Fruit fly (Drosophila melanogaster) whole organism, embryonic: ENCODE measurements around the gene CG7370.

Experiments used
- Asciz ChIP-seq: fragments of 200-800 bp; sonication (Bioruptor generic); optimal IDR thresholded peaks from 2 replicates; lab custom pipeline; 2017; ENCODE audit warnings: missing biosample characterization, mild to moderate bottlenecking, missing genetic modification characterization, missing genetic modification reagents
- CG10366 ChIP-seq: fragments of 200-800 bp; sonication (Bioruptor generic); IDR thresholded peaks from 2 replicates; pipeline ENCODE4 v1.3.6; 2022; ENCODE audit warnings: missing biosample characterization, missing genetic modification characterization
- CG11085 ChIP-seq: fragments of 200-800 bp; sonication (Bioruptor generic); IDR thresholded peaks from 2 replicates; pipeline ENCODE4 v1.3.6; 2022; ENCODE audit warnings: missing biosample characterization, missing genetic modification characterization
- CG12299 ChIP-seq: fragments of 200-800 bp; sonication (Bioruptor generic); optimal IDR thresholded peaks from 2 replicates; lab custom pipeline; 2018; ENCODE audit warnings: missing biosample characterization, mild to moderate bottlenecking, missing genetic modification characterization
- CG13894 ChIP-seq: fragments of 200-800 bp; sonication (Bioruptor generic); optimal IDR thresholded peaks from 3 replicates; lab custom pipeline; 2018; ENCODE audit warnings: missing biosample characterization, mild to moderate bottlenecking, missing genetic modification characterization, moderate library complexity
- CG15011 ChIP-seq: fragments of 200-800 bp; sonication (Bioruptor generic); optimal IDR thresholded peaks from 3 replicates; lab custom pipeline; 2018; ENCODE audit warnings: missing biosample characterization, mild to moderate bottlenecking, missing genetic modification characterization
- CG16863 ChIP-seq: fragments of 200-800 bp; sonication (Bioruptor generic); optimal IDR thresholded peaks from 3 replicates; lab custom pipeline; 2016; ENCODE audit warnings: missing biosample characterization, missing genetic modification characterization
- CG17385 ChIP-seq: fragments of 200-800 bp; sonication (Bioruptor generic); optimal IDR thresholded peaks from 3 replicates; lab custom pipeline; 2018; ENCODE audit warnings: missing biosample characterization, mild to moderate bottlenecking, missing genetic modification characterization
- CG18476 ChIP-seq: fragments of 200-800 bp; sonication (Bioruptor generic); optimal IDR thresholded peaks from 2 replicates; lab custom pipeline; 2016; ENCODE audit warnings: missing biosample characterization, mild to moderate bottlenecking, missing genetic modification characterization
- CG31365 ChIP-seq: fragments of 200-800 bp; sonication (Bioruptor generic); optimal IDR thresholded peaks from 2 replicates; lab custom pipeline; 2018; ENCODE audit warnings: missing biosample characterization, mild to moderate bottlenecking, missing genetic modification characterization
- CG3163 ChIP-seq: fragments of 200-800 bp; sonication (Bioruptor generic); optimal IDR thresholded peaks from 3 replicates; lab custom pipeline; 2016; ENCODE audit warnings: missing biosample characterization, missing genetic modification characterization
- CG34376 ChIP-seq: fragments of 200-800 bp; sonication (Bioruptor generic); optimal IDR thresholded peaks from 2 replicates; lab custom pipeline; 2018; ENCODE audit warnings: missing biosample characterization, mild to moderate bottlenecking, missing genetic modification characterization
- CG3847 ChIP-seq: fragments of 200-800 bp; sonication (Bioruptor generic); IDR thresholded peaks from 2 replicates; pipeline ENCODE4 v1.3.6; 2022; ENCODE audit warnings: missing biosample characterization, missing genetic modification characterization
- CG5180 ChIP-seq: fragments of 200-800 bp; sonication (Bioruptor generic); optimal IDR thresholded peaks from 3 replicates; lab custom pipeline; 2017; ENCODE audit warnings: missing biosample characterization, missing genetic modification characterization, mild to moderate bottlenecking, moderate library complexity, missing genetic modification reagents
- CG6765 ChIP-seq: fragments of 200-800 bp; sonication (Bioruptor generic); optimal IDR thresholded peaks from 3 replicates; lab custom pipeline; 2017; ENCODE audit warnings: missing biosample characterization, mild to moderate bottlenecking, missing genetic modification characterization
- CG9932 ChIP-seq: fragments of 200-800 bp; sonication (Bioruptor generic); IDR thresholded peaks from 2 replicates; pipeline ENCODE4 v1.3.6; 2022; ENCODE audit warnings: missing biosample characterization, missing genetic modification characterization
- Hr78 ChIP-seq, 2 experiments: fragments of 200-800 bp in 1 of 2; fragments of >200 bp in 1 of 2; sonication (Bioruptor generic) in 1 of 2; optimal IDR thresholded peaks; 2 replicates each; lab custom pipeline; 2017 to 2019; ENCODE audit warnings: missing biosample characterization in 2 of 2, missing genetic modification characterization in 2 of 2, mild to moderate bottlenecking in 1 of 2, moderate library complexity in 1 of 2
- Hsf ChIP-seq: fragments of 200-800 bp; sonication (Bioruptor generic); optimal IDR thresholded peaks from 3 replicates; lab custom pipeline; 2016; ENCODE audit warnings: missing biosample characterization, missing genetic modification characterization
- Jarid2 ChIP-seq: fragments of 200-800 bp; sonication (Bioruptor generic); optimal IDR thresholded peaks from 3 replicates; lab custom pipeline; 2017; ENCODE audit warnings: mild to moderate bottlenecking, missing biosample characterization, missing genetic modification reagents, missing genetic modification characterization
- Lhr ChIP-seq: fragments of 200-800 bp; sonication (Bioruptor generic); optimal IDR thresholded peaks from 3 replicates; lab custom pipeline; 2017; ENCODE audit warnings: mild to moderate bottlenecking, missing biosample characterization, missing genetic modification reagents, missing genetic modification characterization
- Mad ChIP-seq: fragments of 200-800 bp; sonication (Bioruptor generic); optimal IDR thresholded peaks from 2 replicates; lab custom pipeline; 2016; ENCODE audit warnings: missing biosample characterization, missing genetic modification characterization
- Meics ChIP-seq: fragments of 200-800 bp; sonication (Bioruptor generic); optimal IDR thresholded peaks from 2 replicates; lab custom pipeline; 2017; ENCODE audit warnings: missing biosample characterization, mild to moderate bottlenecking, missing genetic modification characterization
- Mes4 ChIP-seq: fragments of 200-800 bp; sonication (Bioruptor generic); optimal IDR thresholded peaks from 2 replicates; lab custom pipeline; 2016; ENCODE audit warnings: missing biosample characterization, missing genetic modification characterization
- Neu2 ChIP-seq: fragments of 200-800 bp; sonication (Bioruptor generic); optimal IDR thresholded peaks from 3 replicates; lab custom pipeline; 2016; ENCODE audit warnings: missing biosample characterization, missing genetic modification characterization, borderline replicate concordance
- Nf-YA ChIP-seq: fragments of 200-800 bp; sonication (Bioruptor generic); IDR thresholded peaks from 2 replicates; pipeline ENCODE4 v1.3.6; 2022; ENCODE audit warnings: missing biosample characterization, missing genetic modification characterization
- Nf-YB ChIP-seq: fragments of 200-800 bp; sonication (Bioruptor generic); optimal IDR thresholded peaks from 3 replicates; lab custom pipeline; 2019; ENCODE audit warnings: missing biosample characterization, mild to moderate bottlenecking, missing genetic modification characterization, moderate library complexity
- Nf-YC ChIP-seq: fragments of 200-800 bp; optimal IDR thresholded peaks from 3 replicates; lab custom pipeline; 2019; ENCODE audit warnings: missing biosample characterization, mild to moderate bottlenecking, missing genetic modification characterization, moderate library complexity
- Optix ChIP-seq: fragments of 200-800 bp; sonication (Bioruptor generic); IDR thresholded peaks from 3 replicates; pipeline ENCODE4 v1.3.6; 2022; ENCODE audit warnings: missing biosample characterization, missing genetic modification characterization
- Ravus ChIP-seq: fragments of 200-800 bp; sonication (Bioruptor generic); IDR thresholded peaks from 2 replicates; pipeline ENCODE4 v1.3.6; 2022; ENCODE audit warnings: missing biosample characterization, missing genetic modification characterization
- Usf ChIP-seq: fragments of 200-800 bp; sonication (Bioruptor generic); optimal IDR thresholded peaks from 2 replicates; lab custom pipeline; 2017; ENCODE audit warnings: missing genotype, missing biosample characterization, missing genetic modification characterization
- aop ChIP-seq: fragments of 200-800 bp; sonication (Bioruptor generic); IDR thresholded peaks from 2 replicates; pipeline ENCODE4 v1.3.6; 2022; ENCODE audit warnings: missing biosample characterization, missing genetic modification characterization
- cad ChIP-seq: fragments of >200 bp; optimal IDR thresholded peaks from 2 replicates; lab custom pipeline; 2017; ENCODE audit warnings: missing biosample characterization, missing genetic modification characterization
- cg ChIP-seq: fragments of 200-800 bp; sonication (Bioruptor generic); optimal IDR thresholded peaks from 3 replicates; lab custom pipeline; 2019; ENCODE audit warnings: missing biosample characterization, mild to moderate bottlenecking, missing genetic modification characterization, moderate library complexity
- chm ChIP-seq: fragments of 200-800 bp; sonication (Bioruptor generic); IDR thresholded peaks from 2 replicates; pipeline ENCODE4 v1.3.6; 2022; ENCODE audit warnings: missing biosample characterization, missing genetic modification characterization
- ems ChIP-seq: fragments of 200-800 bp; sonication (Bioruptor generic); optimal IDR thresholded peaks from 3 replicates; lab custom pipeline; 2016; ENCODE audit warnings: missing biosample characterization, missing genetic modification characterization
- fru ChIP-seq: fragments of >200 bp; optimal IDR thresholded peaks from 2 replicates; lab custom pipeline; 2017
- gsb-n ChIP-seq: fragments of 200-800 bp; sonication (Bioruptor generic); optimal IDR thresholded peaks from 3 replicates; lab custom pipeline; 2018; ENCODE audit warnings: missing biosample characterization, mild to moderate bottlenecking, missing genetic modification characterization
- hth ChIP-seq: fragments of >200 bp; optimal IDR thresholded peaks from 2 replicates; lab custom pipeline; 2017; ENCODE audit warnings: inconsistent platforms
- ind ChIP-seq: fragments of 200-800 bp; sonication (Bioruptor generic); optimal IDR thresholded peaks from 3 replicates; lab custom pipeline; 2016; ENCODE audit warnings: missing biosample characterization, missing genetic modification characterization
- kni ChIP-seq: fragments of 200-800 bp; sonication (Bioruptor generic); optimal IDR thresholded peaks from 3 replicates; lab custom pipeline; 2017; ENCODE audit warnings: mild to moderate bottlenecking, missing biosample characterization, missing genetic modification reagents, missing genetic modification characterization
- lmd ChIP-seq: fragments of 200-800 bp; sonication (Bioruptor generic); IDR thresholded peaks from 2 replicates; pipeline ENCODE4 v1.3.6; 2022; ENCODE audit warnings: missing biosample characterization, missing genetic modification characterization
- otp ChIP-seq: fragments of 200-800 bp; sonication (Bioruptor generic); IDR thresholded peaks from 3 replicates; pipeline ENCODE4, ENCODE4 v1.3.6; 2022; ENCODE audit warnings: missing biosample characterization, missing genetic modification characterization
- pnt ChIP-seq: fragments of 200-800 bp; sonication (Bioruptor generic); optimal IDR thresholded peaks from 3 replicates; lab custom pipeline; 2016; ENCODE audit warnings: missing biosample characterization, missing genetic modification characterization
- pros ChIP-seq: fragments of 200-800 bp; sonication (Bioruptor generic); optimal IDR thresholded peaks from 3 replicates; lab custom pipeline; 2019; ENCODE audit warnings: missing biosample characterization, mild to moderate bottlenecking, missing genetic modification characterization, moderate library complexity
- ranshi ChIP-seq: fragments of 200-800 bp; sonication (Bioruptor generic); IDR thresholded peaks from 2 replicates; pipeline ENCODE4 v1.3.6; 2022; ENCODE audit warnings: missing biosample characterization, missing genetic modification characterization
- run ChIP-seq: fragments of 200-800 bp; sonication (Bioruptor generic); optimal IDR thresholded peaks from 3 replicates; lab custom pipeline; 2018; ENCODE audit warnings: missing biosample characterization, mild to moderate bottlenecking, missing genetic modification characterization
- schlank ChIP-seq: fragments of 200-800 bp; sonication (Bioruptor generic); optimal IDR thresholded peaks from 2 replicates; lab custom pipeline; 2018; ENCODE audit warnings: missing biosample characterization, mild to moderate bottlenecking, missing genetic modification characterization
- slp2 ChIP-seq: fragments of 200-800 bp; sonication (Bioruptor generic); optimal IDR thresholded peaks from 2 replicates; lab custom pipeline; 2016; ENCODE audit warnings: missing biosample characterization, missing genetic modification characterization
- stc ChIP-seq: fragments of 200-800 bp; sonication (Bioruptor generic); IDR thresholded peaks from 2 replicates; pipeline ENCODE4 v1.3.6; 2022; ENCODE audit warnings: missing biosample characterization, missing genetic modification characterization
- twi ChIP-seq: fragments of 200-800 bp; optimal IDR thresholded peaks from 2 replicates; lab custom pipeline; 2019; ENCODE audit warnings: missing biosample characterization, mild to moderate bottlenecking, missing genetic modification characterization, moderate library complexity
- wek ChIP-seq: fragments of 200-800 bp; sonication (Bioruptor generic); optimal IDR thresholded peaks from 3 replicates; lab custom pipeline; 2018; ENCODE audit warnings: missing biosample characterization, mild to moderate bottlenecking, missing genetic modification characterization, moderate library complexity
- zfh2 ChIP-seq: fragments of 200-800 bp; sonication (Bioruptor generic); optimal IDR thresholded peaks from 2 replicates; lab custom pipeline; 2016; ENCODE audit warnings: missing biosample characterization, missing genetic modification characterization

CG7370 gene

DNA sequence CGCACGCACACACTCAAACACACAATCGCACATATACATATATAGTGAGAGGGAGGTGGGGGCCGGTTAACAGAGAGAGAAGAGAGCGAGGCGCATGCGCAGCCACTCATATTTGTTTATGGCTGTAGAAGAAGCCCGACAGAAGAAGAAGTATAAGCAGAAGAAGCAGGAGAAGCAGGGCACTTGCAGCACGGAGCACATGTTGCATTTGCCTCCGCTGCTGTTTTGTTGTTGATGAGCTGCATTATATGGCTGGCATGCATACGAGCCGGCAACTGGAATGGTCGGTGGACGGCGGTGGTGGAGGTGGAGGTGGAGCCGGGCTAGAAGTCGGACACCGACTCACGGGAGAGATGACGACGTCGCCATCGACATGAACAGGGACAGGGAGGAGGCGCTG lies 30.8 kb downstream of the CG7370 start (continued):
- no peak for TF ChIP-seq CG18476 (GFP tag; lab: Kevin White, UChicago)
- TF ChIP-seq hth (lab: Kevin White, UChicago): no peak
- TF ChIP-seq Usf (GFP tag; lab: Kevin White, UChicago): no peak
- TF ChIP-seq CG3847 (GFP tag; lab: Robert Waterston, UW): no peak
- peak; percentile 67 for TF ChIP-seq cg (GFP tag; lab: Kevin White, UChicago)
- TF ChIP-seq twi (tag; lab: Kevin White, UChicago): peak; percentile 57
- TF ChIP-seq aop (GFP tag; lab: Robert Waterston, UW): no peak
- peak; percentile 91 for TF ChIP-seq Nf-YB (GFP tag; lab: Kevin White, UChicago)
- no peak for TF ChIP-seq otp (GFP tag; lab: Robert Waterston, UW)
- TF ChIP-seq Nf-YA: no peak
- no peak for TF ChIP-seq Lhr (GFP tag; lab: Kevin White, UChicago)
- no peak for TF ChIP-seq CG15011 (GFP tag; lab: Kevin White, UChicago)
- no peak for TF ChIP-seq CG12299 (tag; lab: Kevin White, UChicago)
- peak; percentile 63 for TF ChIP-seq pros
- no peak for TF ChIP-seq cad (GFP tag; lab: Kevin White, UChicago)
- no peak for TF ChIP-seq slp2 (GFP tag; lab: Kevin White, UChicago)
- no peak for TF ChIP-seq ranshi (GFP tag; lab: Robert Waterston, UW)
- TF ChIP-seq CG17385 (GFP tag; lab: Kevin White, UChicago): peak; percentile 31
- no peak for TF ChIP-seq ind (GFP tag; lab: Kevin White, UChicago)
- TF ChIP-seq Neu2 (GFP tag; lab: Kevin White, UChicago): no peak
- TF ChIP-seq Ravus (GFP tag; lab: Robert Waterston, UW): no peak
- no peak for TF ChIP-seq CG10366
- TF ChIP-seq Meics (GFP tag; lab: Kevin White, UChicago): no peak
- TF ChIP-seq CG5180: peak; percentile 40
- no peak for TF ChIP-seq gsb-n (tag; lab: Kevin White, UChicago)
- no peak for TF ChIP-seq pnt (GFP tag; lab: Kevin White, UChicago)
- peak; percentile 23 for TF ChIP-seq Jarid2
- TF ChIP-seq kni (GFP tag; lab: Kevin White, UChicago): peak; percentile 1
- TF ChIP-seq Asciz: no peak
- TF ChIP-seq Nf-YC (tag; lab: Kevin White, UChicago): peak; percentile 37
- no peak for TF ChIP-seq CG9932 (GFP tag; lab: Robert Waterston, UW)

DNA sequence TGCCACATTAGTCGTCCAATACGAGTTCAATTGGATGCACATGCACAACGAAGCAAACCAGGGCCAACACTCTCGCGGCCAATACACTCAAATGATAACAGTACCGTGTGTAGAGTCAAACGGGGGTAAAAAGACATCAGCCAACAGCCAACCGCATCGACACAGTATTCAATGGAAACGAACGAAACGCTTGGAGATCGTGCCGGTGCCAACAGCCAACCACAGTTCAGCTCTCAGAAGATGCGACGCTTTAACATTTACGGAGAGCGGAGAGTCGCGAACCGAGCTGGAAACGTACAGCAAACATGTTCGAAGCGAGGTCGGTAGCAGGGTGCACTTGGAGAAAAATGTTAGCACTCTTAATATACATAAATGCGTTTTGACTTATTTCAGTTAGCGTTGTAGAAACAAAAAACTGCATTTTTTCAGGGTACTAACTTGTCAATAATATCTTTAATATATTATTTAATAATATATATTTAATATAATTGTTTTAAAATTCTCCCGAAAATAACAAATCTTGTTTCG lies 38.5 kb downstream of the CG7370 start:
- TF ChIP-seq zfh2: no peak
- peak; percentile 35 for TF ChIP-seq run (tag; lab: Kevin White, UChicago)
- TF ChIP-seq Mad (GFP tag; lab: Kevin White, UChicago): no peak
- TF ChIP-seq CG31365 (tag; lab: Kevin White, UChicago): no peak
- TF ChIP-seq CG6765: peak; percentile 7
- peak; percentile 30 for TF ChIP-seq Hsf (GFP tag; lab: Kevin White, UChicago)
- no peak for TF ChIP-seq CG34376
- TF ChIP-seq Mes4 (GFP tag; lab: Kevin White, UChicago): no peak
- TF ChIP-seq CG10366: peak; percentile 73
- TF ChIP-seq fru (lab: Kevin White, UChicago): no peak
- TF ChIP-seq kni (GFP tag; lab: Kevin White, UChicago): no peak
- TF ChIP-seq lmd (GFP tag; lab: Robert Waterston, UW): peak; percentile 50
- no peak for TF ChIP-seq schlank (tag; lab: Kevin White, UChicago)
- TF ChIP-seq CG11085 (GFP tag; lab: Robert Waterston, UW): no peak; the same call in 1 of the 2 replicates
- TF ChIP-seq CG3163 (GFP tag; lab: Kevin White, UChicago): no peak
- TF ChIP-seq chm (GFP tag; lab: Robert Waterston, UW): no peak
- no peak for TF ChIP-seq wek
- no peak for TF ChIP-seq stc (GFP tag; lab: Robert Waterston, UW)
- TF ChIP-seq CG16863: no peak
- TF ChIP-seq Hr78 (GFP tag; optimal IDR thresholded peaks at IDR 0.05; lab: Kevin White, UChicago): peak in 1 of 2 experiments; percentile 49
- TF ChIP-seq ems: no peak
- peak; percentile 7; the same call in 1 of the 3 replicates for TF ChIP-seq Optix (GFP tag; lab: Robert Waterston, UW)
- no peak for TF ChIP-seq CG13894 (tag; lab: Kevin White, UChicago)
